Worm (Caenorhabditis elegans) whole organism, late embryonic: ENCODE measurements around the gene Y62H9A.7.

Experiments used
- C08G9.2 ChIP-seq: sonication (generic microtip); optimal IDR thresholded peaks from 2 replicates; lab custom pipeline; 2016; ENCODE audit warnings: mild to moderate bottlenecking, missing genetic modification characterization, moderate library complexity, missing compliant biosample characterization
- C38D4.7 ChIP-seq: fragments of 200-800 bp; sonication (Bioruptor generic); optimal IDR thresholded peaks from 2 replicates; lab custom pipeline; 2018; ENCODE audit warnings: mild to moderate bottlenecking, missing genetic modification characterization, moderate library complexity, missing compliant biosample characterization
- K09A11.1 ChIP-seq: sonication (generic microtip); optimal IDR thresholded peaks from 2 replicates; lab custom pipeline; 2017; ENCODE audit warnings: antibody characterized with exemption, mild to moderate bottlenecking, missing genetic modification characterization, missing compliant biosample characterization; ENCODE audit not compliant: insufficient read depth
- Y22D7AL.16 ChIP-seq: sonication (generic microtip); optimal IDR thresholded peaks from 2 replicates; lab custom pipeline; 2016; ENCODE audit warnings: missing genetic modification characterization, missing compliant biosample characterization
- ahr-1 ChIP-seq: sonication (generic microtip); optimal IDR thresholded peaks from 2 replicates; lab custom pipeline; 2016; ENCODE audit warnings: missing genetic modification characterization, missing compliant biosample characterization
- ceh-18 ChIP-seq: sonication (generic microtip); optimal IDR thresholded peaks from 2 replicates; lab custom pipeline; 2016; ENCODE audit warnings: missing genetic modification characterization, missing compliant biosample characterization
- ceh-19 ChIP-seq: fragments of 200-800 bp; sonication (Bioruptor generic); optimal IDR thresholded peaks from 2 replicates; lab custom pipeline; 2018; ENCODE audit warnings: mild to moderate bottlenecking, missing genetic modification characterization, missing compliant biosample characterization
- ceh-34 ChIP-seq: sonication (generic microtip); optimal IDR thresholded peaks from 2 replicates; lab custom pipeline; 2016; ENCODE audit warnings: mild to moderate bottlenecking, missing genetic modification characterization, missing compliant biosample characterization
- ceh-45 ChIP-seq: fragments of 200-800 bp; sonication (Bioruptor generic); IDR thresholded peaks from 2 replicates; pipeline ENCODE4 v1.3.6; 2022; ENCODE audit warnings: missing genetic modification reagents, missing genetic modification characterization, missing compliant biosample characterization
- ceh-9 ChIP-seq: sonication (generic microtip); optimal IDR thresholded peaks from 2 replicates; lab custom pipeline; 2016; ENCODE audit warnings: mild to moderate bottlenecking, missing genetic modification characterization, inconsistent platforms, missing compliant biosample characterization
- che-1 ChIP-seq: sonication (generic microtip); optimal IDR thresholded peaks from 2 replicates; lab custom pipeline; 2016; ENCODE audit warnings: mild to moderate bottlenecking, missing genetic modification characterization, missing compliant biosample characterization
- elt-2 ChIP-seq: sonication (generic microtip); optimal IDR thresholded peaks from 2 replicates; lab custom pipeline; 2016; ENCODE audit warnings: missing genetic modification reagents, missing genetic modification characterization, missing compliant biosample characterization
- ets-4 ChIP-seq: sonication (generic microtip); optimal IDR thresholded peaks from 2 replicates; lab custom pipeline; 2016; ENCODE audit warnings: missing genetic modification characterization, missing compliant biosample characterization
- fax-1 ChIP-seq: sonication (generic microtip); optimal IDR thresholded peaks from 2 replicates; lab custom pipeline; 2016; ENCODE audit warnings: missing genotype, missing genetic modification characterization, missing compliant biosample characterization
- fkh-10 ChIP-seq: fragments of 150-350 bp; optimal IDR thresholded peaks from 2 replicates; lab custom pipeline; 2014; ENCODE audit warnings: missing biosample characterization, missing genetic modification reagents, missing genetic modification characterization
- fkh-6 ChIP-seq: sonication (generic microtip); optimal IDR thresholded peaks from 2 replicates; lab custom pipeline; 2016; ENCODE audit warnings: missing genetic modification characterization, missing compliant biosample characterization
- hlh-6 ChIP-seq: sonication (generic microtip); optimal IDR thresholded peaks from 2 replicates; lab custom pipeline; 2016; ENCODE audit warnings: missing genotype, missing genetic modification characterization, missing compliant biosample characterization
- lim-6 ChIP-seq: sonication (generic microtip); optimal IDR thresholded peaks from 2 replicates; lab custom pipeline; 2016; ENCODE audit warnings: missing genetic modification characterization, missing compliant biosample characterization
- mec-3 ChIP-seq: sonication (generic microtip); optimal IDR thresholded peaks from 2 replicates; lab custom pipeline; 2016; ENCODE audit warnings: borderline replicate concordance, missing genetic modification characterization, missing compliant biosample characterization
- nfya-1 ChIP-seq: sonication (generic microtip); optimal IDR thresholded peaks from 2 replicates; lab custom pipeline; 2017; ENCODE audit warnings: missing genetic modification characterization, mild to moderate bottlenecking, missing compliant biosample characterization, antibody characterized with exemption, moderate library complexity
- nhr-11 ChIP-seq: fragments of 150-350 bp; optimal IDR thresholded peaks from 2 replicates; lab custom pipeline; 2014; ENCODE audit warnings: missing biosample characterization, missing genetic modification characterization
- nhr-232 ChIP-seq: sonication (generic microtip); optimal IDR thresholded peaks from 2 replicates; lab custom pipeline; 2016; ENCODE audit warnings: missing genetic modification characterization, missing compliant biosample characterization
- odd-2 ChIP-seq: sonication (generic microtip); optimal IDR thresholded peaks from 2 replicates; lab custom pipeline; 2017; ENCODE audit warnings: antibody characterized with exemption, mild to moderate bottlenecking, missing genetic modification characterization, missing compliant biosample characterization
- pat-9 ChIP-seq: fragments of 200-800 bp; sonication (Bioruptor generic); optimal IDR thresholded peaks from 2 replicates; lab custom pipeline; 2018; ENCODE audit warnings: mild to moderate bottlenecking, missing genetic modification characterization, moderate library complexity, missing compliant biosample characterization
- pha-2 ChIP-seq: sonication (generic microtip); optimal IDR thresholded peaks from 2 replicates; lab custom pipeline; 2017; ENCODE audit warnings: mild to moderate bottlenecking, missing genetic modification characterization, missing compliant biosample characterization
- pqm-1 ChIP-seq: sonication (generic microtip); optimal IDR thresholded peaks from 2 replicates; lab custom pipeline; 2016; ENCODE audit warnings: missing genetic modification characterization, missing compliant biosample characterization
- pros-1 ChIP-seq: fragments of 150-350 bp; optimal IDR thresholded peaks from 2 replicates; lab custom pipeline; 2014; ENCODE audit warnings: missing biosample characterization, missing genetic modification reagents, missing genetic modification characterization
- ref-2 ChIP-seq: sonication (generic microtip); optimal IDR thresholded peaks from 2 replicates; lab custom pipeline; 2016; ENCODE audit warnings: missing genetic modification characterization, missing compliant biosample characterization
- sox-2 ChIP-seq: fragments of 200-800 bp; sonication (Bioruptor generic); IDR thresholded peaks from 2 replicates; pipeline ENCODE4 v1.3.6; 2022; ENCODE audit warnings: missing genetic modification reagents, missing genetic modification characterization, missing compliant biosample characterization
- tbx-2 ChIP-seq: sonication (generic microtip); optimal IDR thresholded peaks from 2 replicates; lab custom pipeline; 2016; ENCODE audit warnings: missing genetic modification characterization, missing compliant biosample characterization
- ttx-3 ChIP-seq: sonication (generic microtip); optimal IDR thresholded peaks from 2 replicates; lab custom pipeline; 2016; ENCODE audit warnings: missing genetic modification reagents, missing genetic modification characterization, missing compliant biosample characterization
- unc-3 ChIP-seq, 2 experiments: fragments of 200-800 bp in 1 of 2; sonication (Bioruptor generic) in 1 of 2; sonication (generic microtip) in 1 of 2; conservative IDR thresholded peaks in 1 of 2; optimal IDR thresholded peaks in 1 of 2; 2 replicates each; pipeline versions ENCODE4 v1.3.6 to Lab custom; 2016 to 2022; ENCODE audit warnings: missing compliant biosample characterization in 2 of 2, missing genetic modification characterization in 2 of 2, missing genetic modification reagents in 1 of 2
- unc-55 ChIP-seq: sonication (generic microtip); optimal IDR thresholded peaks from 2 replicates; lab custom pipeline; 2017; ENCODE audit warnings: missing biosample characterization, missing genetic modification reagents, missing genetic modification characterization
- unc-86 ChIP-seq: sonication (generic microtip); optimal IDR thresholded peaks from 2 replicates; lab custom pipeline; 2016; ENCODE audit warnings: missing genetic modification characterization, missing compliant biosample characterization

Y62H9A.7 gene

DNA sequence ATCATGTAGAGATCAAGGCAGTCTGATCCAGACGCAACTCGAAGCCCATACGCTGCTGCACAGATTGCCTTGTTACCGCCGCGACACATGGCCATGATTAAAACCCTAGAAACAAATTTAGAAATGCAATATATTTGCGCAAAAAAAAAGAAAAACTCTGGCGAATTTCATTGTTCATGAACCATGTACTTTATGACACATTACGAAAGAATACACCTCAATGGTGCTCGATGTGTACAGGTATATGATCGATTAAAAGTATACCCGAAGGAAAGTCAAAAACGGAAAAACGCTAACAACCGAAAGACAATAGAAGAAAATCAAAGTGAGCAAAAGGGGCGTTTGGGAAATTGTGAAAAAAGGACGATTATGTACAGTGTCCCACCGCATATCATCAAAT is 6.9 kb upstream of the Y62H9A.7 start, which contains the start of gene Y62H9A.8:
TSS of gene Y62H9A.8 (minus strand) at position 101 of the 400 bp plus-strand sequence.
- TF ChIP-seq ceh-9 (tag; lab: Kevin White, UChicago) (no peak), unc-3 (GFP tag; conservative IDR thresholded peaks at IDR 0.05; lab: Robert Waterston, UW) (no peak), unc-3 (tag; optimal IDR thresholded peaks at IDR 0.05; lab: Kevin White, UChicago) (no peak)

DNA sequence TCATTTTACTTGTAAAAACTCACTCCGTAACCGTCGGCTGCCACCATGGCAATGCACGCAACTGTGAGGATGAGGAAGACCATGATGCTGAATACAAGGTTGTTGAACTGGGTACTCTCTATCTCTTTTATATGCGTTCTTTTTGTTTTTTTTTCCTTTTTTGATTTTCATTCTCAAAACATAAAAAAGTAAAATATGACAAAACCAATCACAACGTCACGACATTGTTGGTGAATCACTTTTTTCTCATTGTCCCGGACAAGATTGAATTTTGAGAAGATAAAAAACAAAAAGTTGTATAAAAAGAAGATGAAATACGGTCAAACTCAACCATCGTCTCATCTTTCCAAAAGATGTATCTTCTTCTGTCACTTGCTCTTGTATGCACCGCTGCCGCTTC is 2.7 kb downstream of the Y62H9A.7 start, which contains the start of the genes Y62H9A.5 and ule-5:
TSS of gene Y62H9A.5 (minus strand) at position 101 of the 400 bp plus-strand sequence.
TSS of gene ule-5 (plus strand) at position 328 of the 400 bp plus-strand sequence.
- no peak for TF ChIP-seq ceh-9 (tag; lab: Kevin White, UChicago)
- no peak for TF ChIP-seq lim-6 (tag; lab: Kevin White, UChicago)
- TF ChIP-seq unc-55: no peak
- TF ChIP-seq pha-2 (tag; lab: Kevin White, UChicago): no peak
- TF ChIP-seq pros-1: no peak
- TF ChIP-seq K09A11.1: no peak
- TF ChIP-seq tbx-2 (tag; lab: Kevin White, UChicago): no peak
- no peak for TF ChIP-seq pqm-1 (tag; lab: Kevin White, UChicago)
- no peak for TF ChIP-seq nhr-11 (tag; lab: Kevin White, UChicago)
- no peak for TF ChIP-seq C08G9.2 (tag; lab: Kevin White, UChicago)
- no peak for TF ChIP-seq hlh-6
- no peak for TF ChIP-seq Y22D7AL.16 (tag; lab: Kevin White, UChicago)
- no peak for TF ChIP-seq ceh-34 (tag; lab: Kevin White, UChicago)
- no peak for TF ChIP-seq C38D4.7 (GFP tag; lab: Kevin White, UChicago)
- no peak for TF ChIP-seq nhr-232
- TF ChIP-seq ttx-3 (tag; lab: Kevin White, UChicago): no peak
- no peak for TF ChIP-seq nfya-1 (tag; lab: Kevin White, UChicago)
- TF ChIP-seq ref-2: no peak
- TF ChIP-seq unc-86: no peak

DNA sequence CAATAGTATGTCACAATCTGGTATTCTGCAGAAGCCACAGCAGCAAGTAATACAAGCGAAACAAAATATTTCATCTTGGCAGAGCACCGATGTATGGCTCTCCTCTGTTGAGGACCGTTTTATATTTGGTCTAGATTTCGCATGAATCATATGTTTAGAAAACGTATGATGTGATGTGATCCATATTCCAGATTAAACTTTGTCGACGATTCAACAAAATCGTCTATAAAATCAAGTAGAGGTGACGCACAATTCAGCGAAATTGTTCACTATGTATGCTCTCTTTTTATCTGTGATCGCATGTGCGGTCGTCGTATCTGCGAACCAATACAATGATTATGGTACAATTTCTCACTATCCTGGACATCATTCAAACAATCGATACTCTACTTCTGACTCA is 5.6 kb downstream of the Y62H9A.7 start, which contains the start of the genes Y62H9A.3 and Y62H9A.4:
TSS of gene Y62H9A.3 (minus strand) at position 101 of the 400 bp plus-strand sequence.
TSS of gene Y62H9A.4 (plus strand) at position 256 of the 400 bp plus-strand sequence.
- TF ChIP-seq lim-6 (tag; lab: Kevin White, UChicago): no peak
- no peak for TF ChIP-seq sox-2 (GFP tag; lab: Robert Waterston, UW)
- TF ChIP-seq pat-9 (tag; lab: Kevin White, UChicago): no peak
- TF ChIP-seq fkh-10: no peak
- no peak for TF ChIP-seq nhr-232
- TF ChIP-seq ahr-1 (tag; lab: Kevin White, UChicago): no peak

DNA sequence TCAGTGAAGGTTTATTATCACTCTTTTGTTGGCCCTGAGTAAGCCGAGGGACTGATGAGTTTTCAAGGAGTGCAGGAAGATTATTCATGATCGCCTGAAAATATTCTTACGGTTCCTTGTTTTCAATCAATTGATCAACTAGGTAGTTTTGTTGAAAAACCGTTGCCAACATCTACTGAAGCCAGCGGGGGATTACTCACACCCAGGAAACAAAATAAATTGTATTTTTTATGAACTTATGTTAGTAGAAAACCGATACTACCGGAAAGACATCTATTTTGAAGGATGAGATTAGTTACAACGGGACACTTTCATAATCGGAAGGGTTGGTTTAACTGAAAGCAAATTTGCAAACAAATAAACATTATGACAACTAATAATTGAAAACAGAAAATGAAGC is 7.4 kb downstream of the Y62H9A.7 start, which contains the start of gene Y62H9A.2:
TSS of gene Y62H9A.2 (minus strand) at position 101 of the 400 bp plus-strand sequence.
- no peak for TF ChIP-seq odd-2 (tag; lab: Kevin White, UChicago)
- no peak for TF ChIP-seq fkh-6 (tag; lab: Kevin White, UChicago)
- TF ChIP-seq ceh-18 (tag; lab: Kevin White, UChicago): no peak

DNA sequence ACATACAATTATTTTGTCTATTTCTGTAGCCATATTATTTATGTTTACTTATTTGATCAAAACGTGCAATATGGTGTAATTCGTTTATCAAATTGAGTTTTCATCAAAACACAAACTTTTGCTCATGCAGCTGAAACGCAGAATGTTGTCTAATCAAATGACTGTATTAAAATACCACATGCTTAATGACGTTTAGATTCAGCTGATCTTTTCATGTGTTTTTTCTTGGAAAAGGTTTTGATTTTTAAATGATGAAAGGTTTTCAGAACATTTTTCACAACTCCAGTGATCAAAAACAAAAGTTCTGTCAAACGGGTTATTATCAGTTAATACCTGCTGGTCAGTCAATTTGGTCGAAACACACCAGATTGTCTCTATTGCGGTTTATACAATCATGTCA is 10.2 kb downstream of the Y62H9A.7 start, which contains the start of gene Y62H9A.1:
TSS of gene Y62H9A.1 (plus strand) at position 282 of the 400 bp plus-strand sequence.
- TF ChIP-seq elt-2 (tag; lab: Kevin White, UChicago) (no peak), ets-4 (tag; lab: Kevin White, UChicago) (no peak), ahr-1 (tag; lab: Kevin White, UChicago) (no peak), hlh-6 (no peak), nfya-1 (tag; lab: Kevin White, UChicago) (no peak), unc-3 (GFP tag; conservative IDR thresholded peaks at IDR 0.05; lab: Robert Waterston, UW) (no peak), unc-3 (tag; optimal IDR thresholded peaks at IDR 0.05; lab: Kevin White, UChicago) (no peak), ceh-34 (tag; lab: Kevin White, UChicago) (no peak), fax-1 (no peak), mec-3 (tag; lab: Kevin White, UChicago) (no peak), ceh-45 (no peak), che-1 (tag; lab: Kevin White, UChicago) (no peak), pros-1 (no peak), ceh-19 (GFP tag; lab: Kevin White, UChicago) (no peak), K09A11.1 (no peak)
